Worm (Caenorhabditis elegans) whole organism, L4 larva: ENCODE measurements around the gene F16G10.11.

Experiments used
- Y48G9A.11 ChIP-seq: fragments of 200-800 bp; sonication (Bioruptor generic); IDR thresholded peaks from 2 replicates; pipeline ENCODE4 v1.3.6; 2022; ENCODE audit warnings: missing genetic modification reagents, missing genetic modification characterization, missing compliant biosample characterization
- ces-1 ChIP-seq: fragments of 150-350 bp; sonication (generic microtip); optimal IDR thresholded peaks from 4 replicates; lab custom pipeline; 2014; ENCODE audit warnings: missing biosample characterization, missing genetic modification reagents, missing genetic modification characterization
- dmd-9 ChIP-seq: fragments of 200-800 bp; sonication (Bioruptor generic); IDR thresholded peaks from 2 replicates; pipeline ENCODE4 v1.3.6; 2022; ENCODE audit warnings: missing genetic modification reagents, missing genetic modification characterization, missing compliant biosample characterization
- egl-27 ChIP-seq: sonication (generic microtip); optimal IDR thresholded peaks from 3 replicates; lab custom pipeline; 2017; ENCODE audit warnings: missing biosample characterization, missing genetic modification reagents, missing genetic modification characterization
- mdl-1 ChIP-seq, 2 experiments: fragments of 150-350 bp in 1 of 2; sonication (generic microtip) in 1 of 2; optimal IDR thresholded peaks; 2 replicates each; lab custom pipeline; 2014 to 2017; ENCODE audit warnings: missing biosample characterization in 2 of 2, missing genetic modification characterization in 2 of 2
- mxl-2 ChIP-seq: fragments of 200-800 bp; sonication (Bioruptor generic); conservative IDR thresholded peaks from 2 replicates; pipeline ENCODE4 v1.3.6; 2022; ENCODE audit warnings: missing genetic modification reagents, missing genetic modification characterization, missing compliant biosample characterization
- nhr-237 ChIP-seq: sonication (generic microtip); optimal IDR thresholded peaks from 2 replicates; lab custom pipeline; 2017; ENCODE audit warnings: missing biosample characterization, missing genetic modification characterization
- pqm-1 ChIP-seq: sonication (generic microtip); optimal IDR thresholded peaks from 2 replicates; lab custom pipeline; 2017; ENCODE audit warnings: missing biosample characterization, missing genetic modification characterization
- snpc-4 ChIP-seq: fragments of 150-350 bp; optimal IDR thresholded peaks from 2 replicates; lab custom pipeline; 2014; ENCODE audit warnings: missing biosample characterization, missing genetic modification characterization
- zfp-2 ChIP-seq: sonication (generic microtip); optimal IDR thresholded peaks from 2 replicates; lab custom pipeline; 2016; ENCODE audit warnings: mild to moderate bottlenecking, missing genetic modification characterization, missing compliant biosample characterization
- zip-11 ChIP-seq: fragments of 200-800 bp; sonication (Bioruptor generic); IDR thresholded peaks from 2 replicates; pipeline ENCODE4 v1.3.6; 2022; ENCODE audit warnings: missing genetic modification characterization, missing compliant biosample characterization
- ztf-7 ChIP-seq: fragments of 150-350 bp; optimal IDR thresholded peaks from 2 replicates; lab custom pipeline; 2014; ENCODE audit warnings: missing biosample characterization, missing genetic modification characterization

ce11 chrII:2377751-2378150 is 16.0 kb downstream of the F16G10.11 start, which contains the start of gene F16G10.6:
- TF ChIP-seq zfp-2 (no peak), mxl-2 (GFP tag; lab: Robert Waterston, UW) (no peak), mdl-1 (tag; optimal IDR thresholded peaks at IDR 0.05; lab: Kevin White, UChicago) (no peak), dmd-9 (no peak), Y48G9A.11 (GFP tag; lab: Robert Waterston, UW) (no peak), zip-11 (GFP tag; lab: Robert Waterston, UW) (no peak), pqm-1 (tag; lab: Kevin White, UChicago) (no peak), ztf-7 (no peak), ces-1 (GFP tag; lab: Kevin White, UChicago) (no peak), nhr-237 (no peak), snpc-4 (tag; lab: Kevin White, UChicago) (no peak), egl-27 (tag; lab: Kevin White, UChicago) (no peak)
